ENCODE assay signal across 2 worm cellular contexts in the genomic region with DNA sequence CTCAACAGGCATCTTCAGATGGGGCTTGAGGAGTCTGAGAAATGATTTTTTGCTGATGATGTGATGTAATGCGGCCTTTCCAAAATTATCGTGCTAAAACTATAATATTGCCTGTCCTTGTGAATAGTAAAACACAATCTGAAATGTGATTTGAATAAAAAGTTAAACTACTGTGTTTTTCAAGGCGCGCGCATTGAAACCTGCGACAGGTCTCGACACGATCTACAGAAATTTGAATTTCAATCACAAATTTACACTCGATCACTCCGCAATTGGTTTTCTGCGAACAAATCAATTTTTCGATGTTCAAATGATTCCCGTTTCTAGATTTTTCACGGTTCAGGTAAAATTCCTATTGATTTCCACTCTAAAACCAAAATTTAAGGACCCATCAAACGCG.
TF ChIP-seq lines count a peak whose summit lies in the region.

Gene toca-2, plus strand, starts transcription at position 208 of the 400 bp plus-strand sequence.

TF ChIP-seq in whole organism, L4 larva, 104 proteins besides CTCF, POLR2A, EP300 and RAD21:
- peak; percentile 44 for TF ChIP-seq aha-1 (tag; lab: Kevin White, UChicago)
- TF ChIP-seq daf-12 (tag; optimal IDR thresholded peaks at IDR 0.05; lab: Kevin White, UChicago): no peak

TF ChIP-seq in whole organism, young adult, 124 proteins besides CTCF, POLR2A, EP300 and RAD21:
- TF ChIP-seq ztf-22 (GFP tag; optimal IDR thresholded peaks at IDR 0.05; lab: Kevin White, UChicago) (no peak), mxl-1 (tag; optimal IDR thresholded peaks at IDR 0.05; lab: Kevin White, UChicago) (no peak), atf-7 (tag; optimal IDR thresholded peaks at IDR 0.05; lab: Kevin White, UChicago) (no peak), F49E8.2 (tag; optimal IDR thresholded peaks at IDR 0.05; lab: Kevin White, UChicago; ENCODE audit: insufficient read depth) (peak; percentile 14), unc-130 (GFP tag; optimal IDR thresholded peaks at IDR 0.05; lab: Kevin White, UChicago) (no peak), ets-4 (GFP tag; optimal IDR thresholded peaks at IDR 0.05; lab: Kevin White, UChicago) (no peak), F57A8.1 (GFP tag; optimal IDR thresholded peaks at IDR 0.05; lab: Kevin White, UChicago) (no peak), hlh-26 (GFP tag; conservative IDR thresholded peaks at IDR 0.05; lab: Robert Waterston, UW) (no peak), lsl-1 (GFP tag; optimal IDR thresholded peaks at IDR 0.05; lab: Kevin White, UChicago) (peak; percentile 93), nhr-27 (tag; optimal IDR thresholded peaks at IDR 0.05; lab: Kevin White, UChicago) (no peak), F57C9.4 (tag; optimal IDR thresholded peaks at IDR 0.05; lab: Kevin White, UChicago) (no peak), C06A6.2 (GFP tag; conservative IDR thresholded peaks at IDR 0.05; lab: Robert Waterston, UW) (no peak), lin-54 (GFP tag; optimal IDR thresholded peaks at IDR 0.05; lab: Kevin White, UChicago) (peak; percentile 74), ama-1 (optimal IDR thresholded peaks at IDR 0.05; lab: Kevin White, UChicago) (no peak), ama-1 (GFP tag; optimal IDR thresholded peaks at IDR 0.05; lab: Kevin White, UChicago) (no peak), xnd-1 (tag; optimal IDR thresholded peaks at IDR 0.05; lab: Kevin White, UChicago) (peak; percentile 87), aptf-2 (GFP tag; conservative IDR thresholded peaks at IDR 0.05; lab: Robert Waterston, UW) (no peak), ceh-27 (GFP tag; optimal IDR thresholded peaks at IDR 0.05; lab: Kevin White, UChicago) (no peak), lin-40 (tag; optimal IDR thresholded peaks at IDR 0.05; lab: Kevin White, UChicago) (no peak), attf-5 (GFP tag; optimal IDR thresholded peaks at IDR 0.05; lab: Kevin White, UChicago) (no peak), hmg-1.2 (GFP tag; IDR thresholded peaks at IDR 0.05; lab: Robert Waterston, UW) (no peak), ztf-28 (GFP tag; IDR thresholded peaks at IDR 0.05; lab: Robert Waterston, UW) (no peak), pha-4 (tag; optimal IDR thresholded peaks at IDR 0.05; lab: Kevin White, UChicago) (no peak), lin-26 (GFP tag; IDR thresholded peaks at IDR 0.05; lab: Robert Waterston, UW) (no peak), sptf-2 (GFP tag; optimal IDR thresholded peaks at IDR 0.05; lab: Kevin White, UChicago) (no peak), Y56A3A.18 (GFP tag; IDR thresholded peaks at IDR 0.05; lab: Robert Waterston, UW) (no peak), ceh-79 (tag; optimal IDR thresholded peaks at IDR 0.05; lab: Kevin White, UChicago) (no peak), tbp1 (GFP tag; optimal IDR thresholded peaks at IDR 0.05; lab: Kevin White, UChicago) (no peak), Y67H2A.10 (GFP tag; conservative IDR thresholded peaks at IDR 0.05; lab: Robert Waterston, UW) (no peak), nhr-120 (GFP tag; IDR thresholded peaks at IDR 0.05; lab: Robert Waterston, UW) (no peak), efl-1 (GFP tag; optimal IDR thresholded peaks at IDR 0.05; lab: Kevin White, UChicago) (peak; percentile 37), madf-6 (GFP tag; IDR thresholded peaks at IDR 0.05; lab: Robert Waterston, UW) (peak; percentile 87), mel-28 (tag; optimal IDR thresholded peaks at IDR 0.05; lab: Kevin White, UChicago; ENCODE audit: borderline replicate concordance) (no peak), nfya-1 (tag; optimal IDR thresholded peaks at IDR 0.05; lab: Kevin White, UChicago; ENCODE audit: borderline replicate concordance, insufficient read depth) (no peak), mcd-1 (GFP tag; IDR thresholded peaks at IDR 0.05; lab: Robert Waterston, UW) (no peak), D2030.7 (GFP tag; IDR thresholded peaks at IDR 0.05; lab: Robert Waterston, UW) (peak; percentile 73), lin-35 (GFP tag; optimal IDR thresholded peaks at IDR 0.05; lab: Kevin White, UChicago) (no peak), rcor-1 (GFP tag; IDR thresholded peaks at IDR 0.05; lab: Robert Waterston, UW) (no peak), fkh-3 (tag; optimal IDR thresholded peaks at IDR 0.05; lab: Kevin White, UChicago) (no peak), C17E4.6 (GFP tag; IDR thresholded peaks at IDR 0.05; lab: Robert Waterston, UW) (no peak), him-1 (tag; optimal IDR thresholded peaks at IDR 0.05; lab: Kevin White, UChicago) (no peak), ztf-3 (GFP tag; optimal IDR thresholded peaks at IDR 0.05; lab: Kevin White, UChicago) (no peak), Y95B8A.8 (GFP tag; IDR thresholded peaks at IDR 0.05; lab: Robert Waterston, UW) (no peak), sea-2 (GFP tag; IDR thresholded peaks at IDR 0.05; lab: Robert Waterston, UW) (no peak), snpc-4 (GFP tag; optimal IDR thresholded peaks at IDR 0.05; lab: Kevin White, UChicago) (no peak), snpc-4 (tag; optimal IDR thresholded peaks at IDR 0.05; lab: Kevin White, UChicago) (peak in 1 of 4 experiments; percentile 7), Y53G8AR.9 (GFP tag; conservative IDR thresholded peaks at IDR 0.05; lab: Robert Waterston, UW) (no peak), ZK185.1 (tag; optimal IDR thresholded peaks at IDR 0.05; lab: Kevin White, UChicago; ENCODE audit: poor library complexity, severe bottlenecking) (no peak), F33H1.4 (GFP tag; IDR thresholded peaks at IDR 0.05; lab: Robert Waterston, UW) (peak; percentile 91), attf-6 (GFP tag; IDR thresholded peaks at IDR 0.05; lab: Robert Waterston, UW) (no peak), athp-1 (tag; optimal IDR thresholded peaks at IDR 0.05; lab: Kevin White, UChicago) (no peak), rec-8 (tag; optimal IDR thresholded peaks at IDR 0.05; lab: Kevin White, UChicago) (no peak), ccch-3 (GFP tag; optimal IDR thresholded peaks at IDR 0.05; lab: Kevin White, UChicago) (no peak), B0261.1 (tag; optimal IDR thresholded peaks at IDR 0.05; lab: Kevin White, UChicago) (no peak), hrde-1 (tag; optimal IDR thresholded peaks at IDR 0.05; lab: Kevin White, UChicago; ENCODE audit: borderline replicate concordance) (no peak), T07F8.4 (tag; optimal IDR thresholded peaks at IDR 0.05; lab: Kevin White, UChicago) (no peak), F22D6.2 (tag; optimal IDR thresholded peaks at IDR 0.05; lab: Kevin White, UChicago) (no peak), dox-1 (GFP tag; IDR thresholded peaks at IDR 0.05; lab: Robert Waterston, UW) (0 out of 2 replicates have a peak, but pooled peaks have one; percentile 22), sdz-38 (tag; optimal IDR thresholded peaks at IDR 0.05; lab: Kevin White, UChicago) (no peak), ceh-100 (GFP tag; IDR thresholded peaks at IDR 0.05; lab: Robert Waterston, UW) (no peak), hlh-12 (tag; optimal IDR thresholded peaks at IDR 0.05; lab: Kevin White, UChicago) (no peak), egl-18 (GFP tag; IDR thresholded peaks at IDR 0.05; lab: Robert Waterston, UW) (no peak), lir-1 (GFP tag; conservative IDR thresholded peaks at IDR 0.05; lab: Robert Waterston, UW) (no peak), hsf-1 (GFP tag; IDR thresholded peaks at IDR 0.05; lab: Robert Waterston, UW) (no peak), chd-7 (tag; optimal IDR thresholded peaks at IDR 0.05; lab: Kevin White, UChicago) (no peak), attf-3 (GFP tag; conservative IDR thresholded peaks at IDR 0.05; lab: Robert Waterston, UW) (no peak), lsy-27 (tag; optimal IDR thresholded peaks at IDR 0.05; lab: Kevin White, UChicago; ENCODE audit: borderline replicate concordance, insufficient read depth) (no peak), F39B2.1 (GFP tag; IDR thresholded peaks at IDR 0.05; lab: Robert Waterston, UW) (no peak), F10E7.11 (tag; optimal IDR thresholded peaks at IDR 0.05; lab: Kevin White, UChicago) (no peak), egl-44 (GFP tag; IDR thresholded peaks at IDR 0.05; lab: Robert Waterston, UW) (no peak), madf-10 (tag; optimal IDR thresholded peaks at IDR 0.05; lab: Kevin White, UChicago) (no peak), F37B4.10 (GFP tag; IDR thresholded peaks at IDR 0.05; lab: Robert Waterston, UW) (no peak), K12H6.12 (tag; optimal IDR thresholded peaks at IDR 0.05; lab: Kevin White, UChicago) (no peak), dpff-1 (tag; optimal IDR thresholded peaks at IDR 0.05; lab: Kevin White, UChicago) (no peak), cebp-1 (GFP tag; IDR thresholded peaks at IDR 0.05; lab: Robert Waterston, UW) (no peak), cebp-1 (tag; optimal IDR thresholded peaks at IDR 0.05; lab: Kevin White, UChicago) (no peak), ztf-26 (tag; optimal IDR thresholded peaks at IDR 0.05; lab: Kevin White, UChicago) (no peak), ceh-91 (GFP tag; IDR thresholded peaks at IDR 0.05; lab: Robert Waterston, UW) (no peak), bed-1 (GFP tag; IDR thresholded peaks at IDR 0.05; lab: Robert Waterston, UW) (no peak), tbx-9 (tag; optimal IDR thresholded peaks at IDR 0.05; lab: Kevin White, UChicago; ENCODE audit: borderline replicate concordance) (no peak), lag-1 (GFP tag; IDR thresholded peaks at IDR 0.05; lab: Robert Waterston, UW) (no peak), zim-3 (tag; optimal IDR thresholded peaks at IDR 0.05; lab: Kevin White, UChicago) (no peak), Y53F4B.3 (GFP tag; IDR thresholded peaks at IDR 0.05; lab: Robert Waterston, UW) (no peak), madf-8 (GFP tag; conservative IDR thresholded peaks at IDR 0.05; lab: Robert Waterston, UW) (peak; percentile 64), ztf-6 (GFP tag; IDR thresholded peaks at IDR 0.05; lab: Robert Waterston, UW) (no peak), ekl-4 (GFP tag; IDR thresholded peaks at IDR 0.05; lab: Robert Waterston, UW) (no peak), let-526 (GFP tag; IDR thresholded peaks at IDR 0.05; lab: Robert Waterston, UW) (no peak), nhr-80 (tag; optimal IDR thresholded peaks at IDR 0.05; lab: Kevin White, UChicago) (no peak)

Comparison
In these comparisons a context has a peak if more than half of its experiments do, and no peak if none do; other contexts are left out.
1. Of the 7 proteins assayed by ChIP-seq in both whole organism, young adult and whole organism, L4 larva: peak only in whole organism, young adult: F49E8.2; only in whole organism, L4 larva: none; in both: none; in neither: 5; mixed calls (peak in some experiments, not most) for 1.